Worm (Caenorhabditis elegans) whole organism, L4 larva: Measurements from ENCODE around the gene T11G6.2.

Experiments used
- F44E2.7 ChIP-seq: fragments of 200-800 bp; sonication (Bioruptor generic); IDR thresholded peaks from 2 replicates; pipeline ENCODE4 v2.1.2; 2022; ENCODE audit warnings: missing genetic modification characterization, missing compliant biosample characterization
- egl-27 ChIP-seq: sonication (generic microtip); optimal IDR thresholded peaks from 3 replicates; lab custom pipeline; 2017; ENCODE audit warnings: missing biosample characterization, missing genetic modification reagents, missing genetic modification characterization
- fkh-10 ChIP-seq: fragments of 150-350 bp; optimal IDR thresholded peaks from 2 replicates; lab custom pipeline; 2014; ENCODE audit warnings: missing biosample characterization, missing genetic modification reagents, missing genetic modification characterization
- jun-1 ChIP-seq: fragments of 150-350 bp; optimal IDR thresholded peaks from 2 replicates; lab custom pipeline; 2014; ENCODE audit warnings: missing biosample characterization, missing genetic modification reagents, missing genetic modification characterization
- lin-13 ChIP-seq: fragments of 150-350 bp; optimal IDR thresholded peaks from 2 replicates; lab custom pipeline; 2014; ENCODE audit warnings: missing biosample characterization, missing genetic modification reagents, missing genetic modification characterization
- mep-1 ChIP-seq: fragments of 150-350 bp; sonication (generic microtip); optimal IDR thresholded peaks from 3 replicates; lab custom pipeline; 2014; ENCODE audit warnings: missing biosample characterization, missing genetic modification characterization
- nhr-11 ChIP-seq: fragments of 150-350 bp; optimal IDR thresholded peaks from 2 replicates; lab custom pipeline; 2014; ENCODE audit warnings: missing biosample characterization, missing genetic modification characterization
- pha-4 ChIP-seq, 2 experiments: fragments of 150-350 bp in 1 of 2; fragments of 200-800 bp in 1 of 2; sonication (Bioruptor generic) in 1 of 2; IDR thresholded peaks in 1 of 2; optimal IDR thresholded peaks in 1 of 2; 2 replicates each; pipeline versions ENCODE4 v1.3.6 to Lab custom; 2014 to 2022; ENCODE audit warnings: missing genetic modification characterization in 2 of 2, missing genetic modification reagents in 2 of 2, missing biosample characterization in 1 of 2, missing compliant biosample characterization in 1 of 2
- set-16 ChIP-seq: fragments of 200-800 bp; sonication (Bioruptor generic); IDR thresholded peaks from 2 replicates; pipeline ENCODE4 v1.3.6; 2022; ENCODE audit warnings: missing genetic modification reagents, missing genetic modification characterization, missing compliant biosample characterization

DNA sequence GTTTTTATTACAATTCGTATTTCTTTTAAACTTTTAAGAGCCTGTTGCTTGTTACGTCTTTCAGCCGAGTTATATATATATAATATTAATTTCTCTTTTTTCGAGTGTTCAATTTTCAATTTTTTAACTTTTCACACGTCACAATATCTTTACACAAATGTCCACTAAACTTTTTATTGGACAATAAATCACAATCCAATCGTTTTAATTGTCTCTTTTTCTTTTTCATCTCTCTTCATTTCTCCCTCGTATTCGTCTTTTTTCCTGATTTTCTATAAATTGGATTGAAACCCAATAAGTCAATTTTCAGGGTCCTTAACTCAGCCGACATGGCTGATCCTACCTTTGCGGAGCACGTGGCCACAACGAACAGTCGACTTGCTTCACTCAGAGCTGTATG is 46.2 kb downstream of the T11G6.2 start, which contains the start of gene miz-1:
- TF ChIP-seq nhr-11 (tag; lab: Kevin White, UChicago) (no peak), mep-1 (no peak), fkh-10 (GFP tag; lab: Kevin White, UChicago) (no peak), lin-13 (GFP tag; lab: Kevin White, UChicago) (no peak), F44E2.7 (no peak), egl-27 (no peak), jun-1 (tag; lab: Kevin White, UChicago) (no peak), set-16 (GFP tag; lab: Robert Waterston, UW) (no peak), pha-4 (GFP tag; IDR thresholded peaks at IDR 0.05; lab: Robert Waterston, UW) (no peak), pha-4 (tag; optimal IDR thresholded peaks at IDR 0.05; lab: Kevin White, UChicago) (no peak)
